Worm (Caenorhabditis elegans): ENCODE results near the gene H17B01.5.

DNA sequence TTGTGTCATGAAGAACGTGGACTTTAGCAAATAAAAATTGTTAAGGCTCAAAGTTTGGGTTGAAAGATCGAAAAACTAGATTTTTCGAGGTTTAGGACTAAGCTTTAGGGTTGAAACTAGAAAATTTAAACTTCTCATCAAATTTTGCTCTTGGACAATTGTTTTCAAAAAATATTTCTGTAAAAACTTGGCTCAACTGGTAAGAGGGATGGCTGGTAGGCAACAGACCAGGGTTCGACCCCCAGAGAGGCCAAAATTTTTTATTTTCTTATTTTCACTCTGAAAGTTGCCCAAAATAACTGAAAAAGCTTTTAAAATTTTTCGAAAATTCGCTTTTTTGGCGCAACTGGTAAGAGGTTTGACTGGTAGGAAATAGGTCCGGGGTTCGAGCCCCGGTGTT, 1.4 kb upstream of the H17B01.5 start:
- TF ChIP-seq lsy-12 (tag; optimal IDR thresholded peaks at IDR 0.05) (no peak), pha-4 (tag; optimal IDR thresholded peaks at IDR 0.05) (no peak), nhr-77 (tag; optimal IDR thresholded peaks at IDR 0.05) (no peak), ceh-9 (tag; optimal IDR thresholded peaks at IDR 0.05) (no peak), fos-1 (tag; optimal IDR thresholded peaks at IDR 0.05) (no peak), ztf-4 (tag; optimal IDR thresholded peaks at IDR 0.05) (no peak), ZK546.5 (tag; optimal IDR thresholded peaks at IDR 0.05) (no peak)
